Fruit fly (Drosophila melanogaster): ENCODE data around the gene nero.
A peak's percentile ranks its signal among the peaks of the same experiment; 100 is the strongest.

nero gene

dm6 chr3R:31776583-31777362 lies 29.4 kb upstream of the nero start, which contains the start of the genes CG2126 and faf (continued):
- TF ChIP-seq CG15479 (GFP tag; optimal IDR thresholded peaks at IDR 0.05) (no peak), CG12299 (tag; optimal IDR thresholded peaks at IDR 0.05) (peak; percentile 70), chm (GFP tag; IDR thresholded peaks at IDR 0.05) (peak; percentile 51; the same call in 1 of the 2 replicates), dmrt99B (tag; optimal IDR thresholded peaks at IDR 0.05) (peak; percentile 81), CG13775 (GFP tag; optimal IDR thresholded peaks at IDR 0.05) (peak; percentile 79), insv (GFP tag; optimal IDR thresholded peaks at IDR 0.05) (peak in 1 of 2 experiments; percentile 42), mam (GFP tag; optimal IDR thresholded peaks at IDR 0.05) (peak; percentile 74), Nf-YA (GFP tag; IDR thresholded peaks at IDR 0.05) (peak; percentile 46; the same call in 1 of the 2 replicates), Fer2 (tag; optimal IDR thresholded peaks at IDR 0.05) (peak; percentile 80), vvl (GFP tag; IDR thresholded peaks at IDR 0.05) (peak; percentile 85), NFAT (GFP tag; IDR thresholded peaks at IDR 0.05) (peak; percentile 85), CG11504 (tag; optimal IDR thresholded peaks at IDR 0.05) (no peak), mirr (GFP tag; optimal IDR thresholded peaks at IDR 0.05) (peak; percentile 47), bab2 (GFP tag; optimal IDR thresholded peaks at IDR 0.05) (peak; percentile 52), CG8290 (GFP tag; optimal IDR thresholded peaks at IDR 0.05) (peak; percentile 44), CG8290 (tag; optimal IDR thresholded peaks at IDR 0.05) (no peak), ro (GFP tag; IDR thresholded peaks at IDR 0.05) (peak; percentile 23; the same call in 1 of the 2 replicates), Deaf1 (tag; optimal IDR thresholded peaks at IDR 0.05) (peak; percentile 54), CG6175 (GFP tag; IDR thresholded peaks at IDR 0.05) (0 out of 3 replicates have a peak, but pooled peaks have one; percentile 50), CG15696 (tag; optimal IDR thresholded peaks at IDR 0.05) (peak; percentile 73), CG7928 (GFP tag; optimal IDR thresholded peaks at IDR 0.05) (peak; percentile 43), sisA (GFP tag; IDR thresholded peaks at IDR 0.05) (peak; percentile 64), pnt (GFP tag; optimal IDR thresholded peaks at IDR 0.05) (peak; percentile 32), dysf (GFP tag; IDR thresholded peaks at IDR 0.05) (peak; percentile 79), Scr (GFP tag; IDR thresholded peaks at IDR 0.05; ENCODE audit: partially characterized antibody) (peak; percentile 59), CG10654 (GFP tag; optimal IDR thresholded peaks at IDR 0.05) (peak; percentile 63), luna (GFP tag; optimal IDR thresholded peaks at IDR 0.05) (no peak), so (GFP tag; IDR thresholded peaks at IDR 0.05) (peak; percentile 37; the same call in 1 of the 3 replicates), mld (GFP tag; IDR thresholded peaks at IDR 0.05; ENCODE audit: partially characterized antibody) (no peak), Aef1 (GFP tag; IDR thresholded peaks at IDR 0.05) (peak; percentile 61; the same call in 2 of the 3 replicates), CG15601 (tag; optimal IDR thresholded peaks at IDR 0.05) (peak; percentile 74), Pdp1 (GFP tag; optimal IDR thresholded peaks at IDR 0.05) (peak; percentile 54 to 68), shn (GFP tag; optimal IDR thresholded peaks at IDR 0.05) (no peak), sd (tag; optimal IDR thresholded peaks at IDR 0.05) (no peak), zfh2 (GFP tag; optimal IDR thresholded peaks at IDR 0.05) (peak; percentile 53), aop (GFP tag; IDR thresholded peaks at IDR 0.05) (no peak), fru (optimal IDR thresholded peaks at IDR 0.05) (no peak), salm (tag; optimal IDR thresholded peaks at IDR 0.05) (peak; percentile 29), oc (tag; optimal IDR thresholded peaks at IDR 0.05) (peak; percentile 58), CG34376 (GFP tag; optimal IDR thresholded peaks at IDR 0.05) (peak; percentile 22), CG33557 (GFP tag; optimal IDR thresholded peaks at IDR 0.05) (peak; percentile 59), eve (GFP tag; optimal IDR thresholded peaks at IDR 0.05) (no peak), slbo (GFP tag; IDR thresholded peaks at IDR 0.05) (peak; percentile 86), Doc2 (GFP tag; IDR thresholded peaks at IDR 0.05) (no peak), Atf6 (GFP tag; IDR thresholded peaks at IDR 0.05) (peak; percentile 40; the same call in 1 of the 2 replicates), zen (tag; optimal IDR thresholded peaks at IDR 0.05) (peak; percentile 64), CG11560 (tag; IDR thresholded peaks at IDR 0.05) (0 out of 3 replicates have a peak, but pooled peaks have one; percentile 34), HLH54F (GFP tag; optimal IDR thresholded peaks at IDR 0.05) (peak; percentile 64), H15 (GFP tag; IDR thresholded peaks at IDR 0.05) (peak; percentile 55; the same call in 1 of the 3 replicates), Ravus (GFP tag; IDR thresholded peaks at IDR 0.05) (peak; percentile 5; the same call in 1 of the 2 replicates)
